Worm (Caenorhabditis elegans) whole organism, L2 larva: ENCODE data around the gene suds-3.

Source experiments
- C34F6.9 ChIP-seq: fragments of 150-350 bp; optimal IDR thresholded peaks from 2 replicates; lab custom pipeline; 2014; ENCODE audit warnings: missing biosample characterization, missing genetic modification characterization
- F13H6.1 ChIP-seq: sonication (generic microtip); optimal IDR thresholded peaks from 2 replicates; lab custom pipeline; 2016; ENCODE audit warnings: missing genetic modification characterization, missing compliant biosample characterization
- R02D3.7 ChIP-seq: fragments of 150-350 bp; optimal IDR thresholded peaks from 2 replicates; lab custom pipeline; 2014; ENCODE audit warnings: missing biosample characterization, missing genetic modification characterization
- Y55F3AM.14 ChIP-seq: fragments of 200-800 bp; sonication (Bioruptor generic); optimal IDR thresholded peaks from 2 replicates; lab custom pipeline; 2018; ENCODE audit warnings: mild to moderate bottlenecking, missing genetic modification characterization, missing compliant biosample characterization
- ZK546.5 ChIP-seq: sonication (generic microtip); optimal IDR thresholded peaks from 2 replicates; lab custom pipeline; 2017; ENCODE audit warnings: missing biosample characterization, missing genetic modification characterization
- alr-1 ChIP-seq: fragments of 150-350 bp; optimal IDR thresholded peaks from 2 replicates; lab custom pipeline; 2014; ENCODE audit warnings: missing biosample characterization, missing genetic modification characterization
- aly-2 ChIP-seq: fragments of 150-350 bp; optimal IDR thresholded peaks from 2 replicates; lab custom pipeline; 2014; ENCODE audit warnings: missing biosample characterization, missing genetic modification characterization
- ama-1 ChIP-seq: fragments of 150-350 bp; optimal IDR thresholded peaks from 2 replicates; lab custom pipeline; 2018; ENCODE audit warnings: inconsistent platforms
- blmp-1 ChIP-seq: sonication (generic microtip); optimal IDR thresholded peaks from 2 replicates; lab custom pipeline; 2017; ENCODE audit warnings: missing genetic modification characterization, mild to moderate bottlenecking, missing compliant biosample characterization, antibody characterized with exemption, moderate library complexity; ENCODE audit not compliant: insufficient read depth
- ceh-16 ChIP-seq: fragments of 150-350 bp; optimal IDR thresholded peaks from 2 replicates; lab custom pipeline; 2014; ENCODE audit warnings: missing biosample characterization, missing genetic modification characterization
- ceh-82 ChIP-seq: fragments of 150-350 bp; optimal IDR thresholded peaks from 2 replicates; lab custom pipeline; 2014; ENCODE audit warnings: missing biosample characterization, missing genetic modification characterization
- crh-2 ChIP-seq: sonication (generic microtip); optimal IDR thresholded peaks from 2 replicates; lab custom pipeline; 2017; ENCODE audit warnings: missing biosample characterization, missing genetic modification characterization
- egl-27 ChIP-seq: sonication (generic microtip); optimal IDR thresholded peaks from 3 replicates; lab custom pipeline; 2017; ENCODE audit warnings: missing biosample characterization, missing genetic modification reagents, missing genetic modification characterization
- elt-1 ChIP-seq: fragments of 150-350 bp; optimal IDR thresholded peaks from 2 replicates; lab custom pipeline; 2014; ENCODE audit warnings: missing biosample characterization, missing genetic modification characterization
- elt-3 ChIP-seq: sonication (generic microtip); optimal IDR thresholded peaks from 2 replicates; lab custom pipeline; 2017; ENCODE audit warnings: missing biosample characterization, missing genetic modification characterization
- fos-1 ChIP-seq: fragments of 150-350 bp; optimal IDR thresholded peaks from 2 replicates; lab custom pipeline; 2014; ENCODE audit warnings: missing biosample characterization, missing genetic modification characterization
- gmeb-1 ChIP-seq: fragments of 150-350 bp; optimal IDR thresholded peaks from 2 replicates; lab custom pipeline; 2014; ENCODE audit warnings: missing biosample characterization, missing genetic modification characterization
- lin-11 ChIP-seq: fragments of 150-350 bp; sonication (generic microtip); optimal IDR thresholded peaks from 2 replicates; lab custom pipeline; 2014; ENCODE audit warnings: missing biosample characterization, missing genetic modification characterization, inconsistent platforms, mixed read lengths
- lin-13 ChIP-seq: fragments of 150-350 bp; optimal IDR thresholded peaks from 2 replicates; lab custom pipeline; 2014; ENCODE audit warnings: missing biosample characterization, missing genetic modification reagents, missing genetic modification characterization
- lin-39 ChIP-seq: fragments of 150-350 bp; optimal IDR thresholded peaks from 2 replicates; lab custom pipeline; 2014; ENCODE audit warnings: missing biosample characterization, missing genetic modification reagents, missing genetic modification characterization
- lsy-2 ChIP-seq, 2 experiments: fragments of 150-350 bp in 1 of 2; sonication (generic microtip) in 1 of 2; optimal IDR thresholded peaks; 2 replicates each; lab custom pipeline; 2014 to 2017; ENCODE audit warnings: missing biosample characterization in 2 of 2, missing genetic modification characterization in 2 of 2
- mab-5 ChIP-seq: fragments of 150-350 bp; optimal IDR thresholded peaks from 2 replicates; lab custom pipeline; 2014; ENCODE audit warnings: missing biosample characterization, missing genetic modification characterization
- mbf-1 ChIP-seq: sonication (generic microtip); optimal IDR thresholded peaks from 2 replicates; lab custom pipeline; 2017; ENCODE audit warnings: missing biosample characterization, missing genetic modification characterization
- mdl-1 ChIP-seq, 2 experiments: fragments of 150-350 bp in 1 of 2; sonication (generic microtip) in 1 of 2; optimal IDR thresholded peaks; 2 replicates each; lab custom pipeline; 2017; ENCODE audit warnings: missing biosample characterization in 2 of 2, missing genetic modification characterization in 2 of 2
- nhr-10 ChIP-seq: sonication (generic microtip); optimal IDR thresholded peaks from 2 replicates; lab custom pipeline; 2017; ENCODE audit warnings: missing biosample characterization, missing genetic modification characterization
- nhr-11 ChIP-seq: fragments of 150-350 bp; optimal IDR thresholded peaks from 2 replicates; lab custom pipeline; 2014; ENCODE audit warnings: missing biosample characterization, missing genetic modification characterization
- nhr-12 ChIP-seq: fragments of 150-350 bp; optimal IDR thresholded peaks from 2 replicates; lab custom pipeline; 2014; ENCODE audit warnings: missing biosample characterization, missing genetic modification characterization
- nhr-129 ChIP-seq: fragments of 150-350 bp; optimal IDR thresholded peaks from 2 replicates; lab custom pipeline; 2014; ENCODE audit warnings: missing biosample characterization, missing genetic modification characterization
- nhr-21 ChIP-seq: fragments of 150-350 bp; optimal IDR thresholded peaks from 2 replicates; lab custom pipeline; 2014; ENCODE audit warnings: missing biosample characterization, missing genetic modification characterization
- nhr-237 ChIP-seq: fragments of 150-350 bp; optimal IDR thresholded peaks from 2 replicates; lab custom pipeline; 2014; ENCODE audit warnings: missing biosample characterization, missing genetic modification characterization
- nhr-25 ChIP-seq: fragments of 150-350 bp; sonication (generic microtip); optimal IDR thresholded peaks from 3 replicates; lab custom pipeline; 2014; ENCODE audit warnings: missing biosample characterization, missing genetic modification characterization
- nhr-6 ChIP-seq: fragments of 150-350 bp; optimal IDR thresholded peaks from 2 replicates; lab custom pipeline; 2014; ENCODE audit warnings: missing biosample characterization, missing genetic modification characterization
- nhr-77 ChIP-seq: fragments of 150-350 bp; optimal IDR thresholded peaks from 2 replicates; lab custom pipeline; 2014; ENCODE audit warnings: missing biosample characterization, missing genetic modification characterization
- peb-1 ChIP-seq: fragments of 150-350 bp; optimal IDR thresholded peaks from 2 replicates; lab custom pipeline; 2014; ENCODE audit warnings: missing biosample characterization, missing genetic modification characterization
- sem-4 ChIP-seq: fragments of 150-350 bp; optimal IDR thresholded peaks from 2 replicates; lab custom pipeline; 2014; ENCODE audit warnings: missing biosample characterization, missing genetic modification reagents, missing genetic modification characterization
- sma-9 ChIP-seq, 2 experiments: fragments of 150-350 bp in 1 of 2; sonication (generic microtip) in 1 of 2; optimal IDR thresholded peaks; 2 replicates each; lab custom pipeline; 2014 to 2016; ENCODE audit warnings: missing genetic modification characterization in 2 of 2, mild to moderate bottlenecking in 1 of 2, missing biosample characterization in 1 of 2, missing compliant biosample characterization in 1 of 2, missing genetic modification reagents in 1 of 2, moderate library complexity in 1 of 2
- unc-39 ChIP-seq: fragments of 150-350 bp; optimal IDR thresholded peaks from 2 replicates; lab custom pipeline; 2014; ENCODE audit warnings: missing biosample characterization, missing genetic modification characterization
- unc-55 ChIP-seq: fragments of 150-350 bp; sonication (generic microtip); optimal IDR thresholded peaks from 3 replicates; lab custom pipeline; 2014; ENCODE audit warnings: missing biosample characterization, missing genetic modification reagents, missing genetic modification characterization
- unc-62 ChIP-seq: fragments of 150-350 bp; optimal IDR thresholded peaks from 2 replicates; lab custom pipeline; 2014; ENCODE audit warnings: missing biosample characterization, missing genetic modification reagents, missing genetic modification characterization
- zag-1 ChIP-seq: fragments of 150-350 bp; optimal IDR thresholded peaks from 2 replicates; lab custom pipeline; 2014; ENCODE audit warnings: missing biosample characterization, missing genetic modification characterization
- ztf-11 ChIP-seq: sonication (generic microtip); optimal IDR thresholded peaks from 2 replicates; lab custom pipeline; 2017; ENCODE audit warnings: missing biosample characterization, missing genetic modification characterization
- ztf-4 ChIP-seq: fragments of 150-350 bp; optimal IDR thresholded peaks from 2 replicates; lab custom pipeline; 2014; ENCODE audit warnings: missing biosample characterization, missing genetic modification characterization

Gene suds-3

DNA sequence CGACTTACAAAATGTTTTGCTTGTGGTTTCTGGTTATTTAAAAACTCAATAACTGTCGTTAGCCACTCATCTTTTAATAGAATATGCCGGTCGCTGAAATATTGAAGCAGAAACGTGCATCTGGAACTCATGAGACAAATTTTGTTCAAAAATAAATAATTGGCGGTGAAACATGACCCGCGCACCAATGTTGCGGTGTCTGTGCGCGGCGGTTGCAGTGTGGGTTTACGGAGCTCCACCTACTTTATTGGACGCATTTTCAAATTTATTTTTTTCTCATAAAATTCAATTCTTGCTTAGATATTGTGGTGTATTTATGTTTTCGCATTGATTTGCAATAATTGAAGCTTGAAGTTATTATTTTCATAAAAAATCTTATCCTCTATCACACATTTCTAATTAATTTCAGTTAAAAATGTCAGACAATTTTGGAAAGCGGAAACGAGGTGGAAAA, at the start of gene suds-3, which contains the start of gene rmh-2:
Gene suds-3 (plus strand): TSS at position 404 of the 454 bp plus-strand sequence.
Gene rmh-2 (minus strand): TSS at position 164 of the 454 bp plus-strand sequence.
- no peak for TF ChIP-seq ztf-4 (tag; lab: Kevin White, UChicago)
- no peak for TF ChIP-seq zag-1 (tag; lab: Kevin White, UChicago)
- TF ChIP-seq crh-2 (tag; lab: Kevin White, UChicago) = no peak
- TF ChIP-seq F13H6.1 (tag; lab: Kevin White, UChicago) = no peak
- no peak for TF ChIP-seq aly-2 (tag; lab: Kevin White, UChicago)
- TF ChIP-seq nhr-12 (tag; lab: Kevin White, UChicago) = no peak
- no peak for TF ChIP-seq ama-1
- no peak for TF ChIP-seq C34F6.9 (tag; lab: Kevin White, UChicago)
- TF ChIP-seq gmeb-1 = peak; percentile 83
- TF ChIP-seq mdl-1 (tag; optimal IDR thresholded peaks at IDR 0.05; lab: Kevin White, UChicago) = no peak
- TF ChIP-seq peb-1 (tag; lab: Kevin White, UChicago) = no peak
- no peak for TF ChIP-seq mab-5
- no peak for TF ChIP-seq nhr-237 (tag; lab: Kevin White, UChicago)
- no peak for TF ChIP-seq blmp-1 (tag; lab: Kevin White, UChicago)
- no peak for TF ChIP-seq elt-3 (tag; lab: Kevin White, UChicago)
- no peak for TF ChIP-seq nhr-6
- TF ChIP-seq Y55F3AM.14 (GFP tag; lab: Kevin White, UChicago) = no peak
- no peak for TF ChIP-seq fos-1 (tag; lab: Kevin White, UChicago)
- TF ChIP-seq ceh-16 (tag; lab: Kevin White, UChicago) = no peak
- no peak for TF ChIP-seq lin-39 (tag; lab: Kevin White, UChicago)
- no peak for TF ChIP-seq ZK546.5
- no peak for TF ChIP-seq mbf-1 (tag; lab: Kevin White, UChicago)
- TF ChIP-seq ceh-82 (tag; lab: Kevin White, UChicago) = no peak
- TF ChIP-seq unc-39 (tag; lab: Kevin White, UChicago) = no peak
- peak; percentile 52 for TF ChIP-seq nhr-129 (tag; lab: Kevin White, UChicago)
- TF ChIP-seq nhr-77 (tag; lab: Kevin White, UChicago) = no peak
- TF ChIP-seq unc-55 (GFP tag; lab: Kevin White, UChicago) = peak; percentile 70
- TF ChIP-seq alr-1 = no peak
- no peak for TF ChIP-seq sma-9 (GFP tag; optimal IDR thresholded peaks at IDR 0.05; lab: Kevin White, UChicago)
- TF ChIP-seq sma-9 (tag; optimal IDR thresholded peaks at IDR 0.05; lab: Kevin White, UChicago) = no peak
- TF ChIP-seq nhr-11 (tag; lab: Kevin White, UChicago) = no peak
- TF ChIP-seq unc-62 (GFP tag; lab: Kevin White, UChicago) = no peak
- TF ChIP-seq R02D3.7 (tag; lab: Kevin White, UChicago) = peak; percentile 54
- TF ChIP-seq nhr-10 (tag; lab: Kevin White, UChicago) = no peak
- TF ChIP-seq lin-13 (GFP tag; lab: Kevin White, UChicago) = peak; percentile 1
- no peak for TF ChIP-seq elt-1 (tag; lab: Kevin White, UChicago)
- TF ChIP-seq sem-4 = no peak
- no peak for TF ChIP-seq egl-27 (tag; lab: Kevin White, UChicago)
- peak; percentile 51 for TF ChIP-seq lin-11 (tag; lab: Kevin White, UChicago)
- no peak for TF ChIP-seq nhr-25 (tag; lab: Kevin White, UChicago)
- TF ChIP-seq lsy-2 (tag; optimal IDR thresholded peaks at IDR 0.05; lab: Kevin White, UChicago) = no peak
- TF ChIP-seq ztf-11 (tag; lab: Kevin White, UChicago) = no peak
- peak; percentile 9 for TF ChIP-seq nhr-21 (tag; lab: Kevin White, UChicago)

DNA sequence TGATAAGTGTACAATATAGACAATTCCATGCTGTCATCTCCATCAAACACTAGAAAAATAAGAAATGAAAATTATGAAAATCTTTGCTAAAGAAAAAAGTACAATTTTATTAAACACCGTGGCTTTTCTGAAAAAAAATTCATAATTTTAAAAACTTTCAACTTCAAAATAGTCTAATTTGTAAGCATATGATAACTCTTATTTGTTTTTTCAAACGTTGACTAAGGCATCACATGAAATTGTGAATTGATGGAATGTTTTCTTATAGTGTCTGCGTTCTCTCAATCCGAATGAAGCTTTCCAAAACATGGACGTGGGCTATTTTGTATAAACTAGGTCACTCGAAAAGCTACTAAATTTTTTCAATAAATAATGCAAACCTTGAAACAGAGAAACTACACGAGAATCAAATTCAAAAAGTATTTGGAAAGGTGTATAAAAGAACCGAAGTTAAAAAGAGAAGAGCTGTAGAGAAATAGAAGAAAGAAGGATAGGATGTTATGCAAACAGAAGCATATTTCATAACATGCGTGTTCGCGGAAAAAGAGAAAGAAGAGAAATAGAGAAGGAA, 44.8 kb upstream of the suds-3 start, which contains the start of gene clp-9:
Gene clp-9 (minus strand): TSS at position 51 of the 571 bp plus-strand sequence.
- TF ChIP-seq unc-62 (GFP tag; lab: Kevin White, UChicago) = no peak
- TF ChIP-seq unc-55 (GFP tag; lab: Kevin White, UChicago) = peak; percentile 77
- TF ChIP-seq C34F6.9 (tag; lab: Kevin White, UChicago) = peak; percentile 31
